Fruit fly (Drosophila melanogaster): ENCODE data around the gene CG6204.

The CG6204 gene

dm6 chr3R:24161173-24161811 lies 32.3 kb upstream of the CG6204 start, which contains the start of the genes Myo95E and TBC1d7 (continued):
- peak; percentile 63 for TF ChIP-seq CG6854 (GFP tag; optimal IDR thresholded peaks at IDR 0.05)
- no peak for TF ChIP-seq CG5180 (GFP tag; optimal IDR thresholded peaks at IDR 0.05)
- TF ChIP-seq Mrtf (GFP tag; IDR thresholded peaks at IDR 0.05) = peak; percentile 73; the same call in 2 of the 3 replicates
- peak; percentile 9 for TF ChIP-seq pnt (GFP tag; optimal IDR thresholded peaks at IDR 0.05)
- peak; percentile 28 for TF ChIP-seq CG3838 (GFP tag; optimal IDR thresholded peaks at IDR 0.05)
- peak; percentile 86 for TF ChIP-seq CG3281 (GFP tag; optimal IDR thresholded peaks at IDR 0.05)
- TF ChIP-seq CG32772 (GFP tag; IDR thresholded peaks at IDR 0.05) = peak; percentile 93
- TF ChIP-seq bbx (GFP tag; IDR thresholded peaks at IDR 0.05; ENCODE audit: partially characterized antibody) = peak; percentile 42
- TF ChIP-seq Sox102F (GFP tag; optimal IDR thresholded peaks at IDR 0.05) = peak; percentile 91
- TF ChIP-seq BEAF-32 (GFP tag; optimal IDR thresholded peaks at IDR 0.05) = peak; percentile 77
- peak; percentile 68 for TF ChIP-seq scrt (GFP tag; optimal IDR thresholded peaks at IDR 0.05)
- TF ChIP-seq ham (GFP tag; IDR thresholded peaks at IDR 0.05) = no peak
- peak; percentile 86 for TF ChIP-seq CG1602 (GFP tag; optimal IDR thresholded peaks at IDR 0.05)
- TF ChIP-seq kah (GFP tag; optimal IDR thresholded peaks at IDR 0.05) = peak; percentile 47
- TF ChIP-seq CG15479 (GFP tag; optimal IDR thresholded peaks at IDR 0.05) = no peak
- no peak for TF ChIP-seq CG1529 (GFP tag; optimal IDR thresholded peaks at IDR 0.05)
- peak; percentile 86 for TF ChIP-seq CG1024 (GFP tag; IDR thresholded peaks at IDR 0.05)
- peak; percentile 15 for TF ChIP-seq CG7786 (GFP tag; optimal IDR thresholded peaks at IDR 0.05)
- TF ChIP-seq CG10654 (GFP tag; optimal IDR thresholded peaks at IDR 0.05) = peak; percentile 73
- peak; percentile 23 to 89 for TF ChIP-seq bsh (GFP tag; optimal IDR thresholded peaks at IDR 0.05)
- TF ChIP-seq Fer1 (GFP tag; optimal IDR thresholded peaks at IDR 0.05) = peak; percentile 83
- no peak for TF ChIP-seq CG15011 (GFP tag; optimal IDR thresholded peaks at IDR 0.05)
- TF ChIP-seq CG11247 (GFP tag; IDR thresholded peaks at IDR 0.05) = peak; percentile 86
- no peak for TF ChIP-seq fu2 (GFP tag; optimal IDR thresholded peaks at IDR 0.05)
- 0 out of 2 replicates have a peak, but pooled peaks have one; percentile 31 for TF ChIP-seq CkIIα-i1 (GFP tag; IDR thresholded peaks at IDR 0.05)
- no peak for TF ChIP-seq fru (optimal IDR thresholded peaks at IDR 0.05)
- TF ChIP-seq CG12769 (tag; optimal IDR thresholded peaks at IDR 0.05) = no peak
- TF ChIP-seq org-1 (GFP tag; optimal IDR thresholded peaks at IDR 0.05) = peak; percentile 67
- TF ChIP-seq CG30020 (tag; optimal IDR thresholded peaks at IDR 0.05) = peak; percentile 75
- TF ChIP-seq odd (GFP tag; optimal IDR thresholded peaks at IDR 0.05) = no peak
- peak; percentile 27 for TF ChIP-seq Antp (GFP tag; optimal IDR thresholded peaks at IDR 0.05)
- TF ChIP-seq Med (GFP tag) = peak; percentile 87
- peak; percentile 92 for TF ChIP-seq CG7839 (tag; optimal IDR thresholded peaks at IDR 0.05)
- TF ChIP-seq Dip3 (GFP tag; optimal IDR thresholded peaks at IDR 0.05) = peak; percentile 54
- TF ChIP-seq CG8290 (GFP tag; optimal IDR thresholded peaks at IDR 0.05) = no peak
- TF ChIP-seq CG8290 (tag; optimal IDR thresholded peaks at IDR 0.05) = no peak
- peak in 1 of 2 experiments; percentile 43 for TF ChIP-seq chif (GFP tag; optimal IDR thresholded peaks at IDR 0.05)
- TF ChIP-seq CG6654 (GFP tag; optimal IDR thresholded peaks at IDR 0.05) = peak; percentile 58
- peak; percentile 89 for TF ChIP-seq CG10959 (GFP tag; IDR thresholded peaks at IDR 0.05)
- no peak for TF ChIP-seq Asciz (GFP tag; optimal IDR thresholded peaks at IDR 0.05)
- peak; percentile 23 for TF ChIP-seq CG4707 (GFP tag; optimal IDR thresholded peaks at IDR 0.05)
- no peak for TF ChIP-seq CG8089 (GFP tag; optimal IDR thresholded peaks at IDR 0.05)
- peak; percentile 6 for TF ChIP-seq CG16863 (GFP tag; optimal IDR thresholded peaks at IDR 0.05)
- peak; percentile 79 for TF ChIP-seq CG12299 (tag; optimal IDR thresholded peaks at IDR 0.05)
- no peak for TF ChIP-seq Hr78 (GFP tag; optimal IDR thresholded peaks at IDR 0.05)
- TF ChIP-seq so (GFP tag; IDR thresholded peaks at IDR 0.05) = peak; percentile 93
- TF ChIP-seq pb (GFP tag; optimal IDR thresholded peaks at IDR 0.05) = no peak
